Fruit fly (Drosophila melanogaster) whole organism, pupa: ENCODE data around the gene Naa20B.

Experiments used
- CG13204 ChIP-seq: fragments of 200-800 bp; sonication (Bioruptor generic); optimal IDR thresholded peaks from 2 replicates; lab custom pipeline; 2018; ENCODE audit warnings: missing biosample characterization, mild to moderate bottlenecking, missing genetic modification characterization, moderate library complexity
- Ets98B ChIP-seq: fragments of 200-800 bp; sonication (Bioruptor generic); IDR thresholded peaks from 2 replicates; pipeline ENCODE4 v1.3.6; 2022; ENCODE audit warnings: missing biosample characterization, missing genetic modification characterization

- TF ChIP-seq CG13204 (GFP tag; lab: Kevin White, UChicago) (no peak), Ets98B (GFP tag; lab: Robert Waterston, UW) (no peak)
Observed at dm6 chr2L:13292626-13293025, 35.3 kb downstream of the Naa20B start, which contains the start of gene CG16824.
